Worm (Caenorhabditis elegans) whole organism, late embryonic: ENCODE results near the gene cst-1.

Experiments
- C38D4.7 ChIP-seq: fragments of 200-800 bp; sonication (Bioruptor generic); optimal IDR thresholded peaks from 2 replicates; lab custom pipeline; 2018; ENCODE audit warnings: mild to moderate bottlenecking, missing genetic modification characterization, moderate library complexity, missing compliant biosample characterization
- F13H6.1 ChIP-seq: sonication (generic microtip); optimal IDR thresholded peaks from 2 replicates; lab custom pipeline; 2016; ENCODE audit warnings: missing genetic modification characterization, missing compliant biosample characterization
- K02D7.2 ChIP-seq: sonication (generic microtip); optimal IDR thresholded peaks from 2 replicates; lab custom pipeline; 2017; ENCODE audit warnings: mild to moderate bottlenecking, missing genetic modification characterization, missing compliant biosample characterization
- K09A11.1 ChIP-seq: sonication (generic microtip); optimal IDR thresholded peaks from 2 replicates; lab custom pipeline; 2017; ENCODE audit warnings: antibody characterized with exemption, mild to moderate bottlenecking, missing genetic modification characterization, missing compliant biosample characterization; ENCODE audit not compliant: insufficient read depth
- T23F11.4 ChIP-seq: fragments of 200-800 bp; sonication (Bioruptor generic); optimal IDR thresholded peaks from 2 replicates; lab custom pipeline; 2018; ENCODE audit warnings: mild to moderate bottlenecking, missing genetic modification characterization, missing compliant biosample characterization
- ahr-1 ChIP-seq: sonication (generic microtip); optimal IDR thresholded peaks from 2 replicates; lab custom pipeline; 2016; ENCODE audit warnings: missing genetic modification characterization, missing compliant biosample characterization
- ceh-14 ChIP-seq: sonication (generic microtip); optimal IDR thresholded peaks from 2 replicates; lab custom pipeline; 2016; ENCODE audit warnings: missing genotype, missing genetic modification characterization, missing compliant biosample characterization
- ceh-18 ChIP-seq: sonication (generic microtip); optimal IDR thresholded peaks from 2 replicates; lab custom pipeline; 2016; ENCODE audit warnings: missing genetic modification characterization, missing compliant biosample characterization
- ceh-19 ChIP-seq: fragments of 200-800 bp; sonication (Bioruptor generic); optimal IDR thresholded peaks from 2 replicates; lab custom pipeline; 2018; ENCODE audit warnings: mild to moderate bottlenecking, missing genetic modification characterization, missing compliant biosample characterization
- ceh-22 ChIP-seq: sonication (generic microtip); optimal IDR thresholded peaks from 2 replicates; lab custom pipeline; 2017; ENCODE audit warnings: missing biosample characterization, missing genetic modification characterization
- ceh-34 ChIP-seq: sonication (generic microtip); optimal IDR thresholded peaks from 2 replicates; lab custom pipeline; 2016; ENCODE audit warnings: mild to moderate bottlenecking, missing genetic modification characterization, missing compliant biosample characterization
- ceh-45 ChIP-seq: fragments of 200-800 bp; sonication (Bioruptor generic); IDR thresholded peaks from 2 replicates; pipeline ENCODE4 v1.3.6; 2022; ENCODE audit warnings: missing genetic modification reagents, missing genetic modification characterization, missing compliant biosample characterization
- ceh-6 ChIP-seq: fragments of 200-800 bp; sonication (Bioruptor generic); optimal IDR thresholded peaks from 2 replicates; lab custom pipeline; 2018; ENCODE audit warnings: mild to moderate bottlenecking, missing genetic modification characterization, missing compliant biosample characterization
- che-1 ChIP-seq: sonication (generic microtip); optimal IDR thresholded peaks from 2 replicates; lab custom pipeline; 2016; ENCODE audit warnings: mild to moderate bottlenecking, missing genetic modification characterization, missing compliant biosample characterization
- dve-1 ChIP-seq: sonication (generic microtip); optimal IDR thresholded peaks from 2 replicates; lab custom pipeline; 2017; ENCODE audit warnings: antibody characterized with exemption, mild to moderate bottlenecking, missing genetic modification characterization, missing compliant biosample characterization
- elt-4 ChIP-seq: sonication (generic microtip); optimal IDR thresholded peaks from 2 replicates; lab custom pipeline; 2016; ENCODE audit warnings: missing genetic modification characterization, missing compliant biosample characterization
- ets-4 ChIP-seq: sonication (generic microtip); optimal IDR thresholded peaks from 2 replicates; lab custom pipeline; 2016; ENCODE audit warnings: missing genetic modification characterization, missing compliant biosample characterization
- fax-1 ChIP-seq: sonication (generic microtip); optimal IDR thresholded peaks from 2 replicates; lab custom pipeline; 2016; ENCODE audit warnings: missing genotype, missing genetic modification characterization, missing compliant biosample characterization
- fkh-10 ChIP-seq: fragments of 150-350 bp; optimal IDR thresholded peaks from 2 replicates; lab custom pipeline; 2014; ENCODE audit warnings: missing biosample characterization, missing genetic modification reagents, missing genetic modification characterization
- gmeb-2 ChIP-seq: sonication (generic microtip); optimal IDR thresholded peaks from 2 replicates; lab custom pipeline; 2016; ENCODE audit warnings: missing genetic modification characterization, inconsistent platforms, missing compliant biosample characterization
- hlh-30 ChIP-seq: sonication (generic microtip); optimal IDR thresholded peaks from 2 replicates; lab custom pipeline; 2017; ENCODE audit warnings: antibody characterized with exemption, missing genetic modification characterization, missing compliant biosample characterization; ENCODE audit not compliant: insufficient read depth
- lim-6 ChIP-seq: sonication (generic microtip); optimal IDR thresholded peaks from 2 replicates; lab custom pipeline; 2016; ENCODE audit warnings: missing genetic modification characterization, missing compliant biosample characterization
- lin-11 ChIP-seq: fragments of 200-800 bp; sonication (Bioruptor generic); optimal IDR thresholded peaks from 2 replicates; lab custom pipeline; 2018; ENCODE audit warnings: mild to moderate bottlenecking, missing genetic modification characterization, missing compliant biosample characterization
- nfya-1 ChIP-seq: sonication (generic microtip); optimal IDR thresholded peaks from 2 replicates; lab custom pipeline; 2017; ENCODE audit warnings: missing genetic modification characterization, mild to moderate bottlenecking, missing compliant biosample characterization, antibody characterized with exemption, moderate library complexity
- nhr-11 ChIP-seq: fragments of 150-350 bp; optimal IDR thresholded peaks from 2 replicates; lab custom pipeline; 2014; ENCODE audit warnings: missing biosample characterization, missing genetic modification characterization
- npax-4 ChIP-seq: sonication (generic microtip); optimal IDR thresholded peaks from 2 replicates; lab custom pipeline; 2016; ENCODE audit warnings: missing genetic modification characterization, missing compliant biosample characterization
- odd-2 ChIP-seq: sonication (generic microtip); optimal IDR thresholded peaks from 2 replicates; lab custom pipeline; 2017; ENCODE audit warnings: antibody characterized with exemption, mild to moderate bottlenecking, missing genetic modification characterization, missing compliant biosample characterization
- pag-3 ChIP-seq: sonication (generic microtip); optimal IDR thresholded peaks from 2 replicates; lab custom pipeline; 2016; ENCODE audit warnings: missing compliant biosample characterization, missing genetic modification characterization, borderline replicate concordance
- pat-9 ChIP-seq: fragments of 200-800 bp; sonication (Bioruptor generic); optimal IDR thresholded peaks from 2 replicates; lab custom pipeline; 2018; ENCODE audit warnings: mild to moderate bottlenecking, missing genetic modification characterization, moderate library complexity, missing compliant biosample characterization
- pqm-1 ChIP-seq: sonication (generic microtip); optimal IDR thresholded peaks from 2 replicates; lab custom pipeline; 2016; ENCODE audit warnings: missing genetic modification characterization, missing compliant biosample characterization
- pros-1 ChIP-seq: fragments of 150-350 bp; optimal IDR thresholded peaks from 2 replicates; lab custom pipeline; 2014; ENCODE audit warnings: missing biosample characterization, missing genetic modification reagents, missing genetic modification characterization
- rnt-1 ChIP-seq: sonication (generic microtip); optimal IDR thresholded peaks from 2 replicates; lab custom pipeline; 2016; ENCODE audit warnings: missing genetic modification characterization, missing compliant biosample characterization
- syd-9 ChIP-seq: sonication (generic microtip); optimal IDR thresholded peaks from 2 replicates; lab custom pipeline; 2016; ENCODE audit warnings: mild to moderate bottlenecking, missing genetic modification characterization, moderate library complexity, missing compliant biosample characterization
- ttx-3 ChIP-seq: sonication (generic microtip); optimal IDR thresholded peaks from 2 replicates; lab custom pipeline; 2016; ENCODE audit warnings: missing genetic modification reagents, missing genetic modification characterization, missing compliant biosample characterization
- unc-3 ChIP-seq, 2 experiments: fragments of 200-800 bp in 1 of 2; sonication (Bioruptor generic) in 1 of 2; sonication (generic microtip) in 1 of 2; conservative IDR thresholded peaks in 1 of 2; optimal IDR thresholded peaks in 1 of 2; 2 replicates each; pipeline versions ENCODE4 v1.3.6 to Lab custom; 2016 to 2022; ENCODE audit warnings: missing compliant biosample characterization in 2 of 2, missing genetic modification characterization in 2 of 2, missing genetic modification reagents in 1 of 2
- unc-42 ChIP-seq: sonication (generic microtip); optimal IDR thresholded peaks from 2 replicates; lab custom pipeline; 2016; ENCODE audit warnings: missing genotype, missing genetic modification characterization, missing compliant biosample characterization
- unc-55 ChIP-seq: sonication (generic microtip); optimal IDR thresholded peaks from 2 replicates; lab custom pipeline; 2017; ENCODE audit warnings: missing biosample characterization, missing genetic modification reagents, missing genetic modification characterization
- ztf-16 ChIP-seq: sonication (generic microtip); optimal IDR thresholded peaks from 2 replicates; lab custom pipeline; 2017; ENCODE audit warnings: missing genetic modification characterization, missing compliant biosample characterization

cst-1 gene

DNA sequence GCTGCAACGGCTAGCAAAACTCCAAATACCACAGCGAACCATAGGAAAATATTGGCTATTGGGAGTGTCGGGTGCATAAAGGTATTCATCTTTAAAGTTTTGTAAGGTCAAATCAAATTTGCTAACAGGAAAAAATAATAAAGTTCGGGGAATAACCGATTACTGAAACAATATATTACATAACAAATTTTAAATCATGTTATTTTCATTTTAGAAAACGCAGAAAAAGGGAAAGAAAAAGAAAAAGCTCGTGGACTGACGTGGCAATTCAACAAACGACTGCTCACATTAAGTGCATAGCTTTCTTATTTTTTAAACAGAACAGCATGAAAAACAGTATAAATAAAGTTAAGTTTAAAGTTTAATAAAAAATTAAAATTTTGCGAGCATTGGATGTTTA is 33.7 kb downstream of the cst-1 start, which contains the start of gene R160.6:
TSS of gene R160.6 (minus strand) at position 101 of the 400 bp plus-strand sequence.
- TF ChIP-seq odd-2 (tag; lab: Kevin White, UChicago) (no peak), rnt-1 (tag; lab: Kevin White, UChicago) (no peak), ceh-14 (no peak)

DNA sequence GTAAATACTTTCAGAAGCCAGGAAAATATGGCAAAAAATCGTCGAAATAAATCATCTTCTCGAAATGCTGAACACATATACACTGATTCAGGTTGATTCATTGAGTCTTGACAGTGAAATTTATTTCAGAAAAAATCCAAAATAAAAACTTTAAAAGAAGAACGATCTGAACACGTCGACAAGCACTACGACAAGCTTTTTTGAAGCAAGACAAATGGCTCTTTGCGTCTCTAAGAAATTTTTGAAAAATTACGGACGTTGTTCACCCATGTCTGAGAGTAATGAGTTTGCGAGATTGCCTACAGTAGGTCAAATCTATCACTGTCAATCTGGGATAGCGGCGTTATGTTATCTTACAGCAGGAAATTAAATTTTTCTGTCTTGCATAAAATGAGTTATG is 37.4 kb downstream of the cst-1 start, which contains the start of gene R160.2:
TSS of gene R160.2 (minus strand) at position 101 of the 400 bp plus-strand sequence.
- no peak for TF ChIP-seq pqm-1 (tag; lab: Kevin White, UChicago)
- no peak for TF ChIP-seq fax-1 (tag; lab: Kevin White, UChicago)
- TF ChIP-seq gmeb-2 (tag; lab: Kevin White, UChicago), result no peak
- TF ChIP-seq fkh-10 (GFP tag; lab: Kevin White, UChicago), result no peak
- TF ChIP-seq lim-6 (tag; lab: Kevin White, UChicago), result no peak
- no peak for TF ChIP-seq K09A11.1 (tag; lab: Kevin White, UChicago)
- no peak for TF ChIP-seq unc-55
- TF ChIP-seq ceh-34 (tag; lab: Kevin White, UChicago), result no peak
- no peak for TF ChIP-seq unc-42 (tag; lab: Kevin White, UChicago)
- no peak for TF ChIP-seq hlh-30 (tag; lab: Kevin White, UChicago)

DNA sequence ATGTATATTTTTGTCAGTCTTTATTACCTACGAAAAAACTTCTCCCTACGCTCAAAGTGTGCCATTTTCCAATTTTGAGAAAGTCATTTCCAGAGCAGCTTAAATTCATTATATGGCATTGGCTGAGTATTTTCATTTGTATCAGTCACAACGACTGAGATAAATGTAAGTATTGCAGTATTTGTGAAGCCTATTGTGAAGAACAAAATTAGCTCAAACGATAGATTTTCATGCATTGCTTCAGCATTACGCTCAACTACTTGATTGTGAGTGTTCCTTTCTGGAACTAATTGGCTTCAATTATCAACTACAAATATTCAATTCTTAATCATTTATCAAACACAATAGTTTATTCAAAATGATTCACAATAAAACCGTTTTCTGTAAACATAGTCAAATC is 38.3 kb downstream of the cst-1 start, which contains the start of gene R160.12:
TSS of gene R160.12 (minus strand) at position 101 of the 400 bp plus-strand sequence.
- no peak for TF ChIP-seq T23F11.4 (GFP tag; lab: Kevin White, UChicago)

DNA sequence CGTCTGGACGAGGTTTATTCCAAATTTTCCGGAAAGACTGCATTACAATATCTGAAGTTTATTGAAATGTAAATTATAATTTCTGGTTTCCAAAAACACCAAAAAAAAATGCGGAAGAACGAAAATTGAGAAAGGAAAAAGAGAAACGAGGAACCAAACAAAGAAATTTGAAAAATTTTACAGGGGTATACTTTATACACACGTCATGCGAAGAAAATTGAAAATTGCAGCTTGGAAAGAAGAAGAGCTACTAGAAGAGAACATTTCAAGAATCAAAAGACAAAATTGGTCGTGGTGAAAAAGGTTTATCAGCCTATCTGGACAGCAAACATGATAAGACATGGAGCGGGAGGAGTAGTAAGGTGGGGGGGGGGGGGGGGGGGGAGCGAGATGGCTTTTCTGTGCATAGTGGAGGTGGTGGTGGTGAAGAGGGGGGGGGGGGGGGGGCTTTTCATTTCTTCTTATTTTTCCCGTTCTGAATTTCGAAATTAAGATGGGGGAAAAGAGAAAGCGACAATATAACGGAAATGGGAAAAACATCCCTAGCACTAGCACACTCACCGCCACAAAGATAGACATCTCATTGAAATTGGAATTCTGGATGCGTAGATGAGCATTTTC is 44.0 kb downstream of the cst-1 start, which contains the start of gene lst-2:
TSS of gene lst-2 (minus strand) at position 51 of the 621 bp plus-strand sequence.
- TF ChIP-seq ttx-3 (tag; lab: Kevin White, UChicago) (no peak), dve-1 (tag; lab: Kevin White, UChicago) (no peak)

DNA sequence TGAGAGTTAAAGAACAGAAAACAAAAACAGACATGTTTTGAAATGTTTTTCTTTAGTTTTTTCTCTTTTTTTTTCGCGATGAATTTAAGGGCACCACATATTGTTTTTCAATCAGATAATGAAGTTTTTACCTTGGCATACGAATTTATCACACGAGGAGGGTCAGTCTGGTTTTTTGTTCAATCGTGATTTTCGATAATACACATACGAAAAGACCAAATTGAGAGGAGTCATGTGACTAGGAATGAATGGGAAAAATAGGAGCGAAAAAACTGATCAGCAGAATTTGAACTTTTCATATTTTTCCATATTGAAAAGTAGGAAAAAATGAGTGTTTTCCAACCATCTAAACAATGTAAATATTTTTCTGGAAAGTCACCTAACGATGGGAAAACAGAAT is 47.1 kb downstream of the cst-1 start:
- TF ChIP-seq unc-42 (tag; lab: Kevin White, UChicago), result no peak
- no peak for TF ChIP-seq ceh-19 (GFP tag; lab: Kevin White, UChicago)
- no peak for TF ChIP-seq npax-4 (tag; lab: Kevin White, UChicago)
- no peak for TF ChIP-seq lim-6 (tag; lab: Kevin White, UChicago)
- TF ChIP-seq ceh-6, result no peak
- no peak for TF ChIP-seq ztf-16 (tag; lab: Kevin White, UChicago)
- TF ChIP-seq fkh-10 (GFP tag; lab: Kevin White, UChicago), result no peak
- no peak for TF ChIP-seq ceh-22 (tag; lab: Kevin White, UChicago)
- no peak for TF ChIP-seq ceh-18 (tag; lab: Kevin White, UChicago)
- no peak for TF ChIP-seq che-1
- no peak for TF ChIP-seq odd-2 (tag; lab: Kevin White, UChicago)
- no peak for TF ChIP-seq ets-4 (tag; lab: Kevin White, UChicago)

DNA sequence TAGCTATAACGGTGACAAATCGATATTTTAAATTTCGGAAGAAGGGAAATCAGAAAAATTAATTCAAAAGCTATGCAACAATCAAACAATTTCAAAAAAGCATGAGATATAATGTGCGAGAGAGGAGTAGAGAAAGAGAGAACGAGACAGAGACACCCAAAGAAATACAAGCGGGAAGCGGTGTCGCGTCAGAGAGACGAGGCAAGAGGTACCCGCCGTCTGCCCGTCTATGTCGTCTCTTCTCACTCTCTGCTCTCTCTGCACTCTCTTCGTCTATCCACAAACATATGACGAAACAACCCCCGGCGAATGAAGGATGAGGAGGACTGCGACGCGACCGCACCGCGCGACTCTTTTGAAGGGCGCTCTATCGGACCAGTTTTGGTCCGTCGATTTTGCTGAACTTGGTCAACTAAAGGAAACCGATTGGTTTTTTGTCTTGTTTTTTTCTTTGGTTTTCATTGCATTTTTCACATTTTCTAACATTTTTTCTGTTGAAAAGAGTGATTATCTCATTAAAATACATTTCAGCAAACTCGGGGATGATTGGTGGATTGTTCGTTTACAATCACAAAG is 49.5 kb downstream of the cst-1 start, which contains the start of gene dpy-23:
TSS of gene dpy-23 (plus strand) at position 526 of the 576 bp plus-strand sequence.
- TF ChIP-seq nfya-1 (tag; lab: Kevin White, UChicago) (peak; percentile 97), dve-1 (tag; lab: Kevin White, UChicago) (peak; percentile 82), C38D4.7 (GFP tag; lab: Kevin White, UChicago) (no peak), ahr-1 (no peak), syd-9 (tag; lab: Kevin White, UChicago) (peak; percentile 66), lin-11 (no peak), pat-9 (tag; lab: Kevin White, UChicago) (no peak), fkh-10 (GFP tag; lab: Kevin White, UChicago) (no peak), unc-55 (peak; percentile 90), ceh-34 (tag; lab: Kevin White, UChicago) (peak; percentile 90), odd-2 (tag; lab: Kevin White, UChicago) (no peak), ztf-16 (tag; lab: Kevin White, UChicago) (peak; percentile 45), elt-4 (tag; lab: Kevin White, UChicago) (no peak), ceh-45 (no peak), nhr-11 (tag; lab: Kevin White, UChicago) (no peak), pros-1 (tag; lab: Kevin White, UChicago) (peak; percentile 90), K02D7.2 (no peak), F13H6.1 (tag; lab: Kevin White, UChicago) (peak; percentile 67), unc-3 (GFP tag; conservative IDR thresholded peaks at IDR 0.05; lab: Robert Waterston, UW) (no peak), unc-3 (tag; optimal IDR thresholded peaks at IDR 0.05; lab: Kevin White, UChicago) (peak; percentile 7), ceh-22 (tag; lab: Kevin White, UChicago) (no peak), ceh-19 (GFP tag; lab: Kevin White, UChicago) (no peak), pag-3 (tag; lab: Kevin White, UChicago) (no peak)
